Fruit fly (Drosophila melanogaster) whole organism, embryonic: ENCODE results near the gene CG32225.

Experiments used
- Awh ChIP-seq: fragments of 200-800 bp; sonication (Bioruptor generic); IDR thresholded peaks from 2 replicates; pipeline ENCODE4, ENCODE4 v1.3.6; 2022; ENCODE audit warnings: missing biosample characterization, missing genetic modification characterization
- BEAF-32 ChIP-seq: fragments of 200-800 bp; sonication (Bioruptor generic); optimal IDR thresholded peaks from 3 replicates; lab custom pipeline; 2017; ENCODE audit warnings: missing biosample characterization, missing genetic modification characterization, mild to moderate bottlenecking, moderate library complexity, missing genetic modification reagents
- CG11398 ChIP-seq: fragments of 200-800 bp; sonication (Bioruptor generic); optimal IDR thresholded peaks from 2 replicates; lab custom pipeline; 2016; ENCODE audit warnings: missing biosample characterization, missing genetic modification characterization
- CG11456 ChIP-seq: fragments of 200-800 bp; sonication (Bioruptor generic); IDR thresholded peaks from 3 replicates; pipeline ENCODE4 v1.3.6; 2022; ENCODE audit warnings: missing biosample characterization, missing genetic modification characterization
- CG11696 ChIP-seq: fragments of 200-800 bp; sonication (Bioruptor generic); IDR thresholded peaks from 2 replicates; pipeline ENCODE4 v1.3.6; 2022; ENCODE audit warnings: missing biosample characterization, missing genetic modification characterization
- CG12659 ChIP-seq: fragments of 200-800 bp; sonication (Bioruptor generic); optimal IDR thresholded peaks from 3 replicates; lab custom pipeline; 2017; ENCODE audit warnings: mild to moderate bottlenecking, missing biosample characterization, missing genetic modification reagents, missing genetic modification characterization
- CG1647 ChIP-seq: fragments of 200-800 bp; sonication (Bioruptor generic); optimal IDR thresholded peaks from 3 replicates; lab custom pipeline; 2016; ENCODE audit warnings: missing biosample characterization, missing genetic modification characterization
- CG18764 ChIP-seq: fragments of 200-800 bp; sonication (Bioruptor generic); optimal IDR thresholded peaks from 3 replicates; lab custom pipeline; 2016; ENCODE audit warnings: missing biosample characterization, missing genetic modification characterization
- CG2202 ChIP-seq: fragments of 200-800 bp; sonication (Bioruptor generic); optimal IDR thresholded peaks from 2 replicates; lab custom pipeline; 2018; ENCODE audit warnings: missing biosample characterization, mild to moderate bottlenecking, missing genetic modification characterization
- CG2712 ChIP-seq: fragments of 200-800 bp; optimal IDR thresholded peaks from 3 replicates; lab custom pipeline; 2019; ENCODE audit warnings: missing biosample characterization, mild to moderate bottlenecking, missing genetic modification characterization, moderate library complexity
- CG30431 ChIP-seq: fragments of 200-800 bp; sonication (Bioruptor generic); optimal IDR thresholded peaks from 2 replicates; lab custom pipeline; 2017; ENCODE audit warnings: missing biosample characterization, missing genetic modification characterization
- CG3407 ChIP-seq: fragments of 200-800 bp; sonication (Bioruptor generic); optimal IDR thresholded peaks from 2 replicates; lab custom pipeline; 2018; ENCODE audit warnings: missing biosample characterization, mild to moderate bottlenecking, missing genetic modification characterization
- CG3995 ChIP-seq: fragments of 200-800 bp; sonication (Bioruptor generic); optimal IDR thresholded peaks from 3 replicates; lab custom pipeline; 2016; ENCODE audit warnings: missing biosample characterization, missing genetic modification characterization
- CG4360 ChIP-seq: fragments of 200-800 bp; sonication (Bioruptor generic); IDR thresholded peaks from 2 replicates; pipeline ENCODE4 v1.3.6; 2022; ENCODE audit warnings: missing biosample characterization, missing genetic modification characterization
- CG6175 ChIP-seq: fragments of 200-800 bp; sonication (Bioruptor generic); IDR thresholded peaks from 3 replicates; pipeline ENCODE4 v1.3.6; 2022; ENCODE audit warnings: missing biosample characterization, missing genetic modification characterization
- CG7963 ChIP-seq: fragments of 200-800 bp; sonication (Bioruptor generic); IDR thresholded peaks from 3 replicates; pipeline ENCODE4 v1.3.6; 2022; ENCODE audit warnings: missing biosample characterization, missing genetic modification characterization; ENCODE audit not compliant: partially characterized antibody
- ERR ChIP-seq: fragments of 200-800 bp; sonication (Bioruptor generic); optimal IDR thresholded peaks from 2 replicates; lab custom pipeline; 2016; ENCODE audit warnings: missing biosample characterization, missing genetic modification characterization
- Hsf ChIP-seq: fragments of 200-800 bp; sonication (Bioruptor generic); optimal IDR thresholded peaks from 3 replicates; lab custom pipeline; 2016; ENCODE audit warnings: missing biosample characterization, missing genetic modification characterization
- Lpt ChIP-seq: fragments of >200 bp; optimal IDR thresholded peaks from 2 replicates; lab custom pipeline; 2018; ENCODE audit warnings: missing biosample characterization, missing genetic modification characterization
- Myb ChIP-seq: fragments of 200-800 bp; sonication (Bioruptor generic); optimal IDR thresholded peaks from 2 replicates; lab custom pipeline; 2016; ENCODE audit warnings: missing biosample characterization, missing genetic modification characterization
- Neu2 ChIP-seq: fragments of 200-800 bp; sonication (Bioruptor generic); optimal IDR thresholded peaks from 3 replicates; lab custom pipeline; 2016; ENCODE audit warnings: missing biosample characterization, missing genetic modification characterization, borderline replicate concordance
- Scr ChIP-seq: fragments of 200-800 bp; sonication (Bioruptor generic); IDR thresholded peaks from 2 replicates; pipeline ENCODE4 v1.3.6; 2022; ENCODE audit warnings: missing biosample characterization, missing genetic modification characterization; ENCODE audit not compliant: partially characterized antibody
- Sox102F ChIP-seq: fragments of 200-800 bp; sonication (Bioruptor generic); optimal IDR thresholded peaks from 2 replicates; lab custom pipeline; 2018; ENCODE audit warnings: missing biosample characterization, mild to moderate bottlenecking, missing genetic modification characterization, moderate library complexity
- TFAM ChIP-seq: fragments of 200-800 bp; sonication (Bioruptor generic); optimal IDR thresholded peaks from 2 replicates; lab custom pipeline; 2017; ENCODE audit warnings: missing biosample characterization, missing genetic modification characterization, inconsistent platforms
- Trl ChIP-seq, 3 experiments: fragments of >200 bp in 2 of 3; fragments of 200-800 bp in 1 of 3; sonication (Bioruptor generic) in 1 of 3; optimal IDR thresholded peaks; 2 replicates in 1 of 3; 3 replicates in 2 of 3; lab custom pipeline; 2016 to 2017; ENCODE audit warnings: missing biosample characterization in 1 of 3, missing genetic modification characterization in 1 of 3
- cas ChIP-seq: fragments of 200-800 bp; sonication (Bioruptor generic); IDR thresholded peaks from 2 replicates; pipeline ENCODE4 v1.3.6; 2022; ENCODE audit warnings: missing biosample characterization, missing genetic modification characterization
- cato ChIP-seq: fragments of 200-800 bp; sonication (Bioruptor generic); optimal IDR thresholded peaks from 2 replicates; lab custom pipeline; 2016; ENCODE audit warnings: missing biosample characterization, missing genetic modification characterization, borderline replicate concordance
- cwo ChIP-seq: fragments of 200-800 bp; sonication (Bioruptor generic); optimal IDR thresholded peaks from 3 replicates; lab custom pipeline; 2017; ENCODE audit warnings: missing biosample characterization, missing genetic modification characterization, mild to moderate bottlenecking, moderate library complexity, missing genetic modification reagents
- dati ChIP-seq: fragments of 200-800 bp; sonication (Bioruptor generic); IDR thresholded peaks from 2 replicates; pipeline ENCODE4 v1.3.6; 2022; ENCODE audit warnings: missing biosample characterization, missing genetic modification characterization
- dmrt11E ChIP-seq: fragments of 200-800 bp; sonication (Bioruptor generic); optimal IDR thresholded peaks from 3 replicates; lab custom pipeline; 2018; ENCODE audit warnings: missing biosample characterization, mild to moderate bottlenecking, missing genetic modification characterization, moderate library complexity
- fd64A ChIP-seq: fragments of 200-800 bp; sonication (Bioruptor generic); optimal IDR thresholded peaks from 3 replicates; lab custom pipeline; 2018; ENCODE audit warnings: missing biosample characterization, mild to moderate bottlenecking, missing genetic modification characterization
- gcm2 ChIP-seq: fragments of 200-800 bp; sonication (Bioruptor generic); optimal IDR thresholded peaks from 2 replicates; lab custom pipeline; 2016; ENCODE audit warnings: missing biosample characterization, missing genetic modification characterization
- ham ChIP-seq: fragments of 200-800 bp; sonication (Bioruptor generic); IDR thresholded peaks from 2 replicates; pipeline ENCODE4 v1.3.6; 2022; ENCODE audit warnings: missing biosample characterization, missing genetic modification characterization
- hb ChIP-seq: fragments of 200-800 bp; sonication (Bioruptor generic); IDR thresholded peaks from 3 replicates; pipeline ENCODE4 v1.3.6; 2022; ENCODE audit warnings: missing biosample characterization, missing genetic modification characterization; ENCODE audit not compliant: partially characterized antibody
- ind ChIP-seq: fragments of 200-800 bp; sonication (Bioruptor generic); optimal IDR thresholded peaks from 3 replicates; lab custom pipeline; 2016; ENCODE audit warnings: missing biosample characterization, missing genetic modification characterization
- kay ChIP-seq: fragments of 200-800 bp; sonication (Bioruptor generic); optimal IDR thresholded peaks from 2 replicates; lab custom pipeline; 2016; ENCODE audit warnings: missing biosample characterization, missing genetic modification characterization
- lov ChIP-seq, 2 experiments: fragments of 200-800 bp in 1 of 2; fragments of >200 bp in 1 of 2; sonication (Bioruptor generic) in 1 of 2; IDR thresholded peaks in 1 of 2; optimal IDR thresholded peaks in 1 of 2; 2 replicates in 1 of 2; 3 replicates in 1 of 2; pipeline versions ENCODE4 v1.3.6 to Lab custom; 2017 to 2022; ENCODE audit warnings: missing biosample characterization in 1 of 2, missing genetic modification characterization in 1 of 2
- oc ChIP-seq: fragments of 200-800 bp; sonication (Bioruptor generic); optimal IDR thresholded peaks from 2 replicates; lab custom pipeline; 2018; ENCODE audit warnings: missing biosample characterization, mild to moderate bottlenecking, missing genetic modification characterization, moderate library complexity
- pb ChIP-seq: fragments of 200-800 bp; sonication (Bioruptor generic); optimal IDR thresholded peaks from 3 replicates; lab custom pipeline; 2016; ENCODE audit warnings: missing biosample characterization, missing genetic modification characterization
- pho ChIP-seq: fragments of 200-800 bp; sonication (Bioruptor generic); optimal IDR thresholded peaks from 2 replicates; lab custom pipeline; 2016; ENCODE audit warnings: missing biosample characterization, missing genetic modification characterization
- pita ChIP-seq: fragments of 200-800 bp; sonication (Bioruptor generic); optimal IDR thresholded peaks from 2 replicates; lab custom pipeline; 2017; ENCODE audit warnings: missing biosample characterization, mild to moderate bottlenecking, missing genetic modification characterization
- psq ChIP-seq: fragments of 200-800 bp; sonication (Bioruptor generic); optimal IDR thresholded peaks from 2 replicates; lab custom pipeline; 2017; ENCODE audit warnings: missing biosample characterization, missing genetic modification characterization
- pum ChIP-seq: fragments of 200-800 bp; sonication (Bioruptor generic); optimal IDR thresholded peaks from 2 replicates; lab custom pipeline; 2016; ENCODE audit warnings: missing biosample characterization, missing genetic modification characterization
- schlank ChIP-seq: fragments of 200-800 bp; sonication (Bioruptor generic); optimal IDR thresholded peaks from 2 replicates; lab custom pipeline; 2018; ENCODE audit warnings: missing biosample characterization, mild to moderate bottlenecking, missing genetic modification characterization
- sens-2 ChIP-seq: fragments of 200-800 bp; sonication (Bioruptor generic); IDR thresholded peaks from 2 replicates; pipeline ENCODE4 v1.3.6; 2022; ENCODE audit warnings: missing biosample characterization, missing genetic modification characterization
- sim ChIP-seq: fragments of 200-800 bp; sonication (Bioruptor generic); IDR thresholded peaks from 2 replicates; pipeline ENCODE4 v1.3.6; 2022; ENCODE audit warnings: missing biosample characterization, missing genetic modification characterization
- stwl ChIP-seq: fragments of 200-800 bp; sonication (Bioruptor generic); optimal IDR thresholded peaks from 3 replicates; lab custom pipeline; 2018; ENCODE audit warnings: missing biosample characterization, mild to moderate bottlenecking, missing genetic modification characterization, moderate library complexity
- tx ChIP-seq: fragments of 200-800 bp; sonication (Bioruptor generic); optimal IDR thresholded peaks from 2 replicates; lab custom pipeline; 2016; ENCODE audit warnings: missing biosample characterization, missing genetic modification characterization
- vfl ChIP-seq: fragments of 200-800 bp; sonication (Bioruptor generic); optimal IDR thresholded peaks from 2 replicates; lab custom pipeline; 2016; ENCODE audit warnings: missing biosample characterization, missing genetic modification characterization
- yki ChIP-seq: fragments of >200 bp; optimal IDR thresholded peaks from 3 replicates; lab custom pipeline; 2018

CG32225 gene

dm6 chr3L:20302081-20302630, 3.9 kb downstream of the CG32225 start, which contains the start of gene Pex23 (continued):
- TF ChIP-seq Hsf (peak; percentile 80), ERR (GFP tag; lab: Kevin White, UChicago) (peak; percentile 32), CG2202 (tag; lab: Kevin White, UChicago) (peak; percentile 49), sens-2 (GFP tag; lab: Robert Waterston, UW) (no peak), stwl (tag; lab: Kevin White, UChicago) (peak; percentile 63), lov (optimal IDR thresholded peaks at IDR 0.05; lab: Kevin White, UChicago) (no peak), lov (GFP tag; IDR thresholded peaks at IDR 0.05; lab: Robert Waterston, UW) (peak; percentile 80; the same call in 1 of the 3 replicates), tx (GFP tag; lab: Kevin White, UChicago) (peak; percentile 59), hb (GFP tag; lab: Robert Waterston, UW) (peak; percentile 97), CG6175 (GFP tag; lab: Robert Waterston, UW) (peak; percentile 43; the same call in 1 of the 3 replicates), dati (no peak), Trl (optimal IDR thresholded peaks at IDR 0.05; lab: Kevin White, UChicago) (no peak), Trl (GFP tag; optimal IDR thresholded peaks at IDR 0.05; lab: Kevin White, UChicago) (peak; percentile 65), Neu2 (GFP tag; lab: Kevin White, UChicago) (no peak), CG3407 (GFP tag; lab: Kevin White, UChicago) (no peak), pho (GFP tag; lab: Kevin White, UChicago) (peak; percentile 77), cato (peak; percentile 67), pita (GFP tag; lab: Kevin White, UChicago) (no peak), sim (GFP tag; lab: Robert Waterston, UW) (no peak), CG18764 (peak; percentile 86), oc (tag; lab: Kevin White, UChicago) (no peak), ind (peak; percentile 85), psq (GFP tag; lab: Kevin White, UChicago) (peak; percentile 63), TFAM (GFP tag; lab: Kevin White, UChicago) (no peak), CG12659 (GFP tag; lab: Kevin White, UChicago) (peak; percentile 91), kay (peak; percentile 73), dmrt11E (tag; lab: Kevin White, UChicago) (peak; percentile 77), yki (lab: Kevin White, UChicago) (no peak), cwo (GFP tag; lab: Kevin White, UChicago) (peak; percentile 41), CG4360 (GFP tag; lab: Robert Waterston, UW) (peak; percentile 83), gcm2 (no peak), Myb (GFP tag; lab: Kevin White, UChicago) (peak; percentile 61), CG2712 (peak; percentile 88), Lpt (GFP tag; lab: Kevin White, UChicago) (no peak), vfl (peak; percentile 65), CG3995 (GFP tag; lab: Kevin White, UChicago) (no peak), Sox102F (peak; percentile 82), CG30431 (GFP tag; lab: Kevin White, UChicago) (peak; percentile 42), Scr (GFP tag; lab: Robert Waterston, UW) (peak; percentile 99), ham (GFP tag; lab: Robert Waterston, UW) (peak; percentile 13; the same call in 1 of the 2 replicates), CG11696 (GFP tag; lab: Robert Waterston, UW) (peak; percentile 20; the same call in 1 of the 2 replicates), pum (GFP tag; lab: Kevin White, UChicago) (peak; percentile 50), fd64A (no peak), CG11398 (GFP tag; lab: Kevin White, UChicago) (no peak), BEAF-32 (GFP tag; lab: Kevin White, UChicago) (peak; percentile 99), CG7963 (peak; percentile 79), CG1647 (peak; percentile 76), cas (GFP tag; lab: Robert Waterston, UW) (peak; percentile 73), pb (GFP tag; lab: Kevin White, UChicago) (no peak), Awh (GFP tag; lab: Robert Waterston, UW) (no peak), CG11456 (GFP tag; lab: Robert Waterston, UW) (peak; percentile 80), schlank (tag; lab: Kevin White, UChicago) (no peak)
- TF ChIP-seq, all 482 proteins: peak for 368
